Worm (Caenorhabditis elegans): ENCODE results near the gene mpst-4.

ce11 chrII:4870691-4871090, 7.4 kb upstream of the mpst-4 start, which contains the start of gene col-20:
- TF ChIP-seq sptf-1 (tag; optimal IDR thresholded peaks at IDR 0.05) (no peak), lin-13 (tag; optimal IDR thresholded peaks at IDR 0.05) (no peak), pha-4 (tag; optimal IDR thresholded peaks at IDR 0.05) (no peak), elt-3 (tag; optimal IDR thresholded peaks at IDR 0.05) (no peak), elt-1 (tag; optimal IDR thresholded peaks at IDR 0.05; ENCODE audit: borderline replicate concordance, insufficient read depth) (no peak), blmp-1 (tag; optimal IDR thresholded peaks at IDR 0.05) (no peak), drap-1 (GFP tag; optimal IDR thresholded peaks at IDR 0.05) (no peak), mls-2 (tag; optimal IDR thresholded peaks at IDR 0.05) (no peak), sem-2 (GFP tag; optimal IDR thresholded peaks at IDR 0.05) (no peak), snpc-4 (tag; optimal IDR thresholded peaks at IDR 0.05) (no peak), flh-1 (GFP tag; optimal IDR thresholded peaks at IDR 0.05) (no peak), ces-1 (GFP tag; optimal IDR thresholded peaks at IDR 0.05) (no peak), M03D4.4 (tag; optimal IDR thresholded peaks at IDR 0.05) (no peak)

Data from whole organism, mixed stage, embryonic.